Fruit fly (Drosophila melanogaster): Measurements from ENCODE around the gene Nep1.

Gene Nep1

DNA sequence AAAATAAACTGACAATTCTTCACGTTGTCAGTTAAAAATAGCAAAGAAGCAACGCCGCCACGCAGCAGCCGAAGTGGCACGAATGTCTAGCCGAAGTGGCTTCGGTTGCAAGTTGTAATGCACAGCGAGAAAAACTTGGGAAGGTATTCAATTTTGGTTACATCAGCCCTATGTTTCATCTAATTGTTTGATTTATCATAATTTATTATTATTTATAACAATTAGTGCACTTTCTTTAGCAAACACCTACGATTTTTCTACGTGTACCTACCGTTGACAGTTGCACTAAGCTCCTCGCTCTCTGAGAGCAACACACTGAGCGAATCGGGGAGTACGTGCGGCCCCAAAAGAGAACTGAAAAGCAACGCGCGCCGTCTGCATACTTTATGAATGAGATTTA, 16.2 kb upstream of the Nep1 start, which contains the start of gene Tsp5D (continued):
- peak; percentile 75 for TF ChIP-seq CG11560 (tag; IDR thresholded peaks at IDR 0.05)
- TF ChIP-seq CG32772 (GFP tag; IDR thresholded peaks at IDR 0.05), result peak; percentile 94
- peak; percentile 36; the same call in 1 of the 2 replicates for TF ChIP-seq Taf1 (GFP tag; IDR thresholded peaks at IDR 0.05)
- TF ChIP-seq CG8478 (optimal IDR thresholded peaks at IDR 0.05), result no peak
- TF ChIP-seq CG17359 (tag; optimal IDR thresholded peaks at IDR 0.05), result peak; percentile 98
- TF ChIP-seq sima (GFP tag; optimal IDR thresholded peaks at IDR 0.05), result no peak
- TF ChIP-seq CG8281 (tag; optimal IDR thresholded peaks at IDR 0.05), result peak; percentile 73
- peak; percentile 93 for TF ChIP-seq CG15269 (tag; optimal IDR thresholded peaks at IDR 0.05)
- peak; percentile 1 for TF ChIP-seq CG7271 (tag; optimal IDR thresholded peaks at IDR 0.05)
- TF ChIP-seq CG6765 (GFP tag; optimal IDR thresholded peaks at IDR 0.05), result peak; percentile 63
- peak; percentile 66 for TF ChIP-seq kay (GFP tag; optimal IDR thresholded peaks at IDR 0.05)
- TF ChIP-seq salm (tag; optimal IDR thresholded peaks at IDR 0.05), result peak; percentile 90
- peak; percentile 85 for TF ChIP-seq CG11723 (GFP tag; optimal IDR thresholded peaks at IDR 0.05)
- TF ChIP-seq pzg (GFP tag; optimal IDR thresholded peaks at IDR 0.05), result no peak
- TF ChIP-seq nmo (GFP tag; optimal IDR thresholded peaks at IDR 0.05), result peak; percentile 90
- TF ChIP-seq CG10979 (tag; optimal IDR thresholded peaks at IDR 0.05), result peak; percentile 95
- peak; percentile 85 for TF ChIP-seq CG10267 (tag; optimal IDR thresholded peaks at IDR 0.05)
- peak; percentile 18 for TF ChIP-seq CG7928 (GFP tag; optimal IDR thresholded peaks at IDR 0.05)
- peak; percentile 90 for TF ChIP-seq CG7556 (GFP tag; optimal IDR thresholded peaks at IDR 0.05)
- TF ChIP-seq BEAF-32 (GFP tag; optimal IDR thresholded peaks at IDR 0.05), result no peak
- peak; percentile 30 for TF ChIP-seq lilli (GFP tag; optimal IDR thresholded peaks at IDR 0.05)
- TF ChIP-seq dimm (GFP tag; IDR thresholded peaks at IDR 0.05), result peak; percentile 92
- TF ChIP-seq Kr (GFP tag; optimal IDR thresholded peaks at IDR 0.05), result no peak
- no peak for TF ChIP-seq CG3838 (GFP tag; optimal IDR thresholded peaks at IDR 0.05)
- TF ChIP-seq Stat92E (GFP tag; optimal IDR thresholded peaks at IDR 0.05), result peak in 1 of 3 experiments; percentile 41
- peak; percentile 72 for TF ChIP-seq CG15073 (GFP tag; optimal IDR thresholded peaks at IDR 0.05)
- TF ChIP-seq Atf3 (GFP tag; optimal IDR thresholded peaks at IDR 0.05), result no peak
- TF ChIP-seq CG1529 (GFP tag; optimal IDR thresholded peaks at IDR 0.05), result peak; percentile 91
- peak; percentile 93 for TF ChIP-seq Nf-YA (GFP tag; IDR thresholded peaks at IDR 0.05)
- TF ChIP-seq BtbVII (GFP tag; optimal IDR thresholded peaks at IDR 0.05), result peak; percentile 79
- peak; percentile 95 for TF ChIP-seq ken (GFP tag; IDR thresholded peaks at IDR 0.05)
- peak; percentile 56 for TF ChIP-seq CG33557 (GFP tag; optimal IDR thresholded peaks at IDR 0.05)
- TF ChIP-seq tx (GFP tag; optimal IDR thresholded peaks at IDR 0.05), result peak; percentile 36
- peak; percentile 69 for TF ChIP-seq CG4360 (GFP tag; IDR thresholded peaks at IDR 0.05)
- peak; percentile 76 for TF ChIP-seq dmrt11E (tag; optimal IDR thresholded peaks at IDR 0.05)
- TF ChIP-seq CG2199 (GFP tag; IDR thresholded peaks at IDR 0.05), result peak; percentile 96
- TF ChIP-seq dysf (GFP tag; IDR thresholded peaks at IDR 0.05), result peak; percentile 96
- TF ChIP-seq schlank (tag; optimal IDR thresholded peaks at IDR 0.05), result no peak
- TF ChIP-seq gcm (GFP tag; optimal IDR thresholded peaks at IDR 0.05), result peak; percentile 84
- TF ChIP-seq CG12219 (GFP tag; optimal IDR thresholded peaks at IDR 0.05), result peak; percentile 91
- peak; percentile 89 for TF ChIP-seq ewg (GFP tag; optimal IDR thresholded peaks at IDR 0.05)
- TF ChIP-seq CG11247 (GFP tag; IDR thresholded peaks at IDR 0.05), result peak; percentile 87
- TF ChIP-seq Spps (tag; optimal IDR thresholded peaks at IDR 0.05), result peak; percentile 78
- TF ChIP-seq Ets97D (GFP tag; optimal IDR thresholded peaks at IDR 0.05), result no peak
- TF ChIP-seq CG12391 (tag; optimal IDR thresholded peaks at IDR 0.05), result peak; percentile 93
- TF ChIP-seq CG4617 (GFP tag; optimal IDR thresholded peaks at IDR 0.05; ENCODE audit: borderline replicate concordance), result peak; percentile 63
- peak; percentile 0 to 48 for TF ChIP-seq Trl (optimal IDR thresholded peaks at IDR 0.05)
- peak; percentile 31 for TF ChIP-seq Trl (GFP tag; optimal IDR thresholded peaks at IDR 0.05)
- TF ChIP-seq Sox100B (GFP tag; optimal IDR thresholded peaks at IDR 0.05), result peak; percentile 92
- peak; percentile 90 for TF ChIP-seq CG18599 (GFP tag; optimal IDR thresholded peaks at IDR 0.05)
- TF ChIP-seq Rx (GFP tag; IDR thresholded peaks at IDR 0.05), result peak; percentile 95
